Worm (Caenorhabditis elegans) whole organism, young adult: ENCODE measurements around the gene K08D12.3.

Experiments used
- B0261.1 ChIP-seq: sonication (generic microtip); optimal IDR thresholded peaks from 2 replicates; lab custom pipeline; 2016; ENCODE audit warnings: mild to moderate bottlenecking, missing genetic modification characterization, moderate library complexity, missing compliant biosample characterization
- dox-1 ChIP-seq: fragments of 200-800 bp; sonication (Bioruptor generic); IDR thresholded peaks from 2 replicates; pipeline ENCODE4 v1.3.6; 2022; ENCODE audit warnings: missing genetic modification reagents, missing genetic modification characterization, missing compliant biosample characterization
- egrh-3 ChIP-seq: fragments of 200-800 bp; sonication (Bioruptor generic); IDR thresholded peaks from 2 replicates; pipeline ENCODE4 v1.3.6; 2022; ENCODE audit warnings: missing genetic modification reagents, missing genetic modification characterization, missing compliant biosample characterization
- pha-4 ChIP-seq: fragments of 150-350 bp; sonication (generic microtip); optimal IDR thresholded peaks from 2 replicates; lab custom pipeline; 2014; ENCODE audit warnings: missing biosample characterization, missing genetic modification reagents, missing genetic modification characterization

ce11 chrIV:1687151-1687550 lies 22.9 kb upstream of the K08D12.3 start:
- no peak for TF ChIP-seq pha-4 (tag; lab: Kevin White, UChicago)
- TF ChIP-seq B0261.1 (tag; lab: Kevin White, UChicago), result no peak
- no peak for TF ChIP-seq dox-1
- TF ChIP-seq egrh-3 (GFP tag; lab: Robert Waterston, UW), result no peak
